Fruit fly (Drosophila melanogaster): ENCODE data around the gene Gdi.

The Gdi gene

dm6 chr2L:9464455-9465063 lies 30.1 kb downstream of the Gdi start:
- TF ChIP-seq CG7045 (GFP tag; optimal IDR thresholded peaks at IDR 0.05) (no peak), CG11617 (GFP tag; optimal IDR thresholded peaks at IDR 0.05) (no peak), CG5204 (GFP tag; optimal IDR thresholded peaks at IDR 0.05) (no peak), CG14711 (tag; optimal IDR thresholded peaks at IDR 0.05) (no peak), CG1620 (GFP tag; optimal IDR thresholded peaks at IDR 0.05) (no peak), kay (GFP tag; ENCODE audit: borderline replicate concordance) (no peak), cic (GFP tag; optimal IDR thresholded peaks at IDR 0.05) (no peak), Crg-1 (GFP tag; optimal IDR thresholded peaks at IDR 0.05) (no peak), ovo (GFP tag; optimal IDR thresholded peaks at IDR 0.05) (no peak), Hr96 (GFP tag; optimal IDR thresholded peaks at IDR 0.05) (no peak)

dm6 chr2L:9460092-9460473 lies 34.6 kb downstream of the Gdi start:
- no peak for TF ChIP-seq CG14711 (tag; optimal IDR thresholded peaks at IDR 0.05)
- no peak for TF ChIP-seq pad (GFP tag; optimal IDR thresholded peaks at IDR 0.05)
- no peak for TF ChIP-seq CG33017 (tag; optimal IDR thresholded peaks at IDR 0.05)
- no peak for TF ChIP-seq tj (GFP tag; optimal IDR thresholded peaks at IDR 0.05)
- TF ChIP-seq ovo (GFP tag; optimal IDR thresholded peaks at IDR 0.05), result no peak
- TF ChIP-seq CG5204 (GFP tag; optimal IDR thresholded peaks at IDR 0.05), result no peak
- TF ChIP-seq kay (GFP tag; ENCODE audit: borderline replicate concordance), result no peak
- TF ChIP-seq CG7101 (tag; optimal IDR thresholded peaks at IDR 0.05), result no peak
- no peak for TF ChIP-seq Mnt (GFP tag; optimal IDR thresholded peaks at IDR 0.05)
- TF ChIP-seq cnc (optimal IDR thresholded peaks at IDR 0.05), result no peak
- no peak for TF ChIP-seq CG11617 (GFP tag; optimal IDR thresholded peaks at IDR 0.05)
- no peak for TF ChIP-seq CG12768 (GFP tag; optimal IDR thresholded peaks at IDR 0.05)

- peak; percentile 11 for TF ChIP-seq CG11617 (GFP tag; optimal IDR thresholded peaks at IDR 0.05)
- TF ChIP-seq kay (GFP tag; ENCODE audit: borderline replicate concordance), result peak; percentile 91
- peak; percentile 35 for TF ChIP-seq CG7045 (GFP tag; optimal IDR thresholded peaks at IDR 0.05)
- TF ChIP-seq cnc (optimal IDR thresholded peaks at IDR 0.05), result no peak
- TF ChIP-seq cic (GFP tag; optimal IDR thresholded peaks at IDR 0.05), result no peak
- TF ChIP-seq ovo (GFP tag; optimal IDR thresholded peaks at IDR 0.05), result no peak
- no peak for TF ChIP-seq Clk (GFP tag; optimal IDR thresholded peaks at IDR 0.05)
- peak; percentile 30 for TF ChIP-seq tj (GFP tag; optimal IDR thresholded peaks at IDR 0.05)
These were observed 35.1 kb downstream of the Gdi start for dm6 chr2L:9459372-9460091.

dm6 chr2L:9457865-9458264 lies 36.8 kb downstream of the Gdi start:
- TF ChIP-seq CG1620 (GFP tag; optimal IDR thresholded peaks at IDR 0.05) (no peak), toe (GFP tag; optimal IDR thresholded peaks at IDR 0.05) (no peak)

- TF ChIP-seq CG11617 (GFP tag; optimal IDR thresholded peaks at IDR 0.05) (no peak), kay (GFP tag; ENCODE audit: borderline replicate concordance) (no peak), CG7101 (tag; optimal IDR thresholded peaks at IDR 0.05) (no peak), Clk (GFP tag; optimal IDR thresholded peaks at IDR 0.05) (no peak), CG1620 (GFP tag; optimal IDR thresholded peaks at IDR 0.05) (no peak), cic (GFP tag; optimal IDR thresholded peaks at IDR 0.05) (no peak), tj (GFP tag; optimal IDR thresholded peaks at IDR 0.05) (no peak), CG7045 (GFP tag; optimal IDR thresholded peaks at IDR 0.05) (no peak), CG14711 (tag; optimal IDR thresholded peaks at IDR 0.05) (no peak), CG5204 (GFP tag; optimal IDR thresholded peaks at IDR 0.05) (no peak), cnc (optimal IDR thresholded peaks at IDR 0.05) (no peak), ovo (GFP tag; optimal IDR thresholded peaks at IDR 0.05) (no peak), Crg-1 (GFP tag; optimal IDR thresholded peaks at IDR 0.05) (no peak), Mnt (GFP tag; optimal IDR thresholded peaks at IDR 0.05) (no peak), bab1 (GFP tag; optimal IDR thresholded peaks at IDR 0.05) (no peak), CG12768 (GFP tag; optimal IDR thresholded peaks at IDR 0.05) (no peak), Hr96 (GFP tag; optimal IDR thresholded peaks at IDR 0.05) (no peak), CG33017 (tag; optimal IDR thresholded peaks at IDR 0.05) (no peak)
These were observed 37.2 kb downstream of the Gdi start for dm6 chr2L:9457456-9457855.

- TF ChIP-seq CG1620 (GFP tag; optimal IDR thresholded peaks at IDR 0.05) (no peak), ovo (GFP tag; optimal IDR thresholded peaks at IDR 0.05) (no peak), CG12768 (GFP tag; optimal IDR thresholded peaks at IDR 0.05) (no peak), tj (GFP tag; optimal IDR thresholded peaks at IDR 0.05) (no peak), CG11617 (GFP tag; optimal IDR thresholded peaks at IDR 0.05) (no peak), cic (GFP tag; optimal IDR thresholded peaks at IDR 0.05) (no peak), bab1 (GFP tag; optimal IDR thresholded peaks at IDR 0.05) (no peak), cnc (optimal IDR thresholded peaks at IDR 0.05) (no peak)
These were observed 39.5 kb downstream of the Gdi start for dm6 chr2L:9455157-9455556.
